Fruit fly (Drosophila melanogaster) whole organism, embryonic: ENCODE results near the gene Zdhhc8.

ENCODE experiments used
- CG1024 ChIP-seq: fragments of 200-800 bp; sonication (Bioruptor generic); IDR thresholded peaks from 2 replicates; pipeline ENCODE4 v1.3.6; 2022; ENCODE audit warnings: missing biosample characterization, missing genetic modification characterization
- CG10321 ChIP-seq: fragments of 200-800 bp; sonication (Bioruptor generic); IDR thresholded peaks from 2 replicates; pipeline ENCODE4 v1.3.6; 2022; ENCODE audit warnings: missing biosample characterization, missing genetic modification characterization
- CG10654 ChIP-seq: fragments of 200-800 bp; sonication (Bioruptor generic); optimal IDR thresholded peaks from 2 replicates; lab custom pipeline; 2016; ENCODE audit warnings: missing biosample characterization, missing genetic modification characterization
- CG11093 ChIP-seq: fragments of 200-800 bp; sonication (Bioruptor generic); IDR thresholded peaks from 3 replicates; pipeline ENCODE4 v1.3.6; 2022; ENCODE audit warnings: missing biosample characterization, missing genetic modification characterization
- CG12236 ChIP-seq: fragments of 200-800 bp; sonication (Bioruptor generic); optimal IDR thresholded peaks from 2 replicates; lab custom pipeline; 2016; ENCODE audit warnings: missing biosample characterization, missing genetic modification characterization
- CG13296 ChIP-seq: fragments of 200-800 bp; sonication (Bioruptor generic); optimal IDR thresholded peaks from 3 replicates; lab custom pipeline; 2018; ENCODE audit warnings: missing biosample characterization, mild to moderate bottlenecking, missing genetic modification characterization
- CG13775 ChIP-seq: fragments of 200-800 bp; sonication (Bioruptor generic); optimal IDR thresholded peaks from 3 replicates; lab custom pipeline; 2017; ENCODE audit warnings: missing biosample characterization, mild to moderate bottlenecking, missing genetic modification characterization
- CG1602 ChIP-seq: fragments of 200-800 bp; sonication (Bioruptor generic); optimal IDR thresholded peaks from 3 replicates; lab custom pipeline; 2016; ENCODE audit warnings: missing biosample characterization, missing genetic modification characterization
- CG17186 ChIP-seq: fragments of 200-800 bp; sonication (Bioruptor generic); optimal IDR thresholded peaks from 3 replicates; lab custom pipeline; 2017; ENCODE audit warnings: missing biosample characterization, missing genetic modification reagents, missing genetic modification characterization
- CG17568 ChIP-seq: fragments of 200-800 bp; sonication (Bioruptor generic); optimal IDR thresholded peaks from 2 replicates; lab custom pipeline; 2018; ENCODE audit warnings: missing biosample characterization, mild to moderate bottlenecking, missing genetic modification characterization, moderate library complexity
- CG17829 ChIP-seq: fragments of 200-800 bp; optimal IDR thresholded peaks from 2 replicates; lab custom pipeline; 2019; ENCODE audit warnings: missing biosample characterization, mild to moderate bottlenecking, missing genetic modification characterization, moderate library complexity
- CG2116 ChIP-seq: fragments of 200-800 bp; sonication (Bioruptor generic); optimal IDR thresholded peaks from 3 replicates; lab custom pipeline; 2018; ENCODE audit warnings: missing biosample characterization, mild to moderate bottlenecking, missing genetic modification characterization
- CG30431 ChIP-seq: fragments of 200-800 bp; sonication (Bioruptor generic); optimal IDR thresholded peaks from 2 replicates; lab custom pipeline; 2017; ENCODE audit warnings: missing biosample characterization, missing genetic modification characterization
- CG3163 ChIP-seq: fragments of 200-800 bp; sonication (Bioruptor generic); optimal IDR thresholded peaks from 3 replicates; lab custom pipeline; 2016; ENCODE audit warnings: missing biosample characterization, missing genetic modification characterization
- CG32772 ChIP-seq: fragments of 200-800 bp; sonication (Bioruptor generic); IDR thresholded peaks from 2 replicates; pipeline ENCODE4 v1.3.6; 2022; ENCODE audit warnings: missing biosample characterization, missing genetic modification characterization
- CG42726 ChIP-seq: fragments of 200-800 bp; sonication (Bioruptor generic); IDR thresholded peaks from 2 replicates; pipeline ENCODE4 v1.3.6; 2022; ENCODE audit warnings: missing biosample characterization, missing genetic modification characterization; ENCODE audit not compliant: partially characterized antibody
- CG6175 ChIP-seq: fragments of 200-800 bp; sonication (Bioruptor generic); IDR thresholded peaks from 3 replicates; pipeline ENCODE4 v1.3.6; 2022; ENCODE audit warnings: missing biosample characterization, missing genetic modification characterization
- CG6765 ChIP-seq: fragments of 200-800 bp; sonication (Bioruptor generic); optimal IDR thresholded peaks from 3 replicates; lab custom pipeline; 2017; ENCODE audit warnings: missing biosample characterization, mild to moderate bottlenecking, missing genetic modification characterization
- CG7839 ChIP-seq: fragments of 200-800 bp; sonication (Bioruptor generic); optimal IDR thresholded peaks from 3 replicates; lab custom pipeline; 2018; ENCODE audit warnings: missing biosample characterization, mild to moderate bottlenecking, missing genetic modification characterization, moderate library complexity
- CG8359 ChIP-seq: fragments of 200-800 bp; sonication (Bioruptor generic); optimal IDR thresholded peaks from 2 replicates; lab custom pipeline; 2017; ENCODE audit warnings: missing biosample characterization, mild to moderate bottlenecking, missing genetic modification characterization, borderline replicate concordance
- CG8924 ChIP-seq: fragments of 200-800 bp; optimal IDR thresholded peaks from 3 replicates; lab custom pipeline; 2019; ENCODE audit warnings: missing biosample characterization, mild to moderate bottlenecking, missing genetic modification characterization, moderate library complexity
- CG8944 ChIP-seq: fragments of 200-800 bp; sonication (Bioruptor generic); optimal IDR thresholded peaks from 3 replicates; lab custom pipeline; 2016; ENCODE audit warnings: missing biosample characterization, missing genetic modification characterization
- Chrac-16 ChIP-seq: fragments of 200-800 bp; sonication (Bioruptor generic); optimal IDR thresholded peaks from 3 replicates; lab custom pipeline; 2016; ENCODE audit warnings: missing biosample characterization, missing genetic modification characterization
- CoRest ChIP-seq: fragments of 200-800 bp; sonication (Bioruptor generic); optimal IDR thresholded peaks from 3 replicates; lab custom pipeline; 2018; ENCODE audit warnings: missing biosample characterization, mild to moderate bottlenecking, missing genetic modification characterization, moderate library complexity
- D19B ChIP-seq: fragments of 200-800 bp; sonication (Bioruptor generic); optimal IDR thresholded peaks from 2 replicates; lab custom pipeline; 2017; ENCODE audit warnings: missing biosample characterization, mild to moderate bottlenecking, missing genetic modification characterization
- Doc3 ChIP-seq: fragments of 200-800 bp; sonication (Bioruptor generic); IDR thresholded peaks from 3 replicates; pipeline ENCODE4 v1.3.6; 2022; ENCODE audit warnings: missing biosample characterization, missing genetic modification characterization; ENCODE audit not compliant: partially characterized antibody
- Elba2 ChIP-seq: fragments of 200-800 bp; sonication (Bioruptor generic); optimal IDR thresholded peaks from 3 replicates; lab custom pipeline; 2016; ENCODE audit warnings: missing biosample characterization, missing genetic modification characterization
- H2.0 ChIP-seq: fragments of 200-800 bp; sonication (Bioruptor generic); IDR thresholded peaks from 2 replicates; pipeline ENCODE4 v1.3.6; 2022; ENCODE audit warnings: missing biosample characterization, missing genetic modification characterization
- Hey ChIP-seq: fragments of 200-800 bp; sonication (Bioruptor generic); optimal IDR thresholded peaks from 3 replicates; lab custom pipeline; 2018; ENCODE audit warnings: missing biosample characterization, mild to moderate bottlenecking, missing genetic modification characterization
- Meics ChIP-seq: fragments of 200-800 bp; sonication (Bioruptor generic); optimal IDR thresholded peaks from 2 replicates; lab custom pipeline; 2017; ENCODE audit warnings: missing biosample characterization, mild to moderate bottlenecking, missing genetic modification characterization
- Opbp ChIP-seq: fragments of 200-800 bp; sonication (Bioruptor generic); IDR thresholded peaks from 3 replicates; pipeline ENCODE4 v1.3.6; 2022; ENCODE audit warnings: missing biosample characterization, missing genetic modification characterization; ENCODE audit not compliant: partially characterized antibody
- Scr ChIP-seq: fragments of 200-800 bp; sonication (Bioruptor generic); IDR thresholded peaks from 2 replicates; pipeline ENCODE4 v1.3.6; 2022; ENCODE audit warnings: missing biosample characterization, missing genetic modification characterization; ENCODE audit not compliant: partially characterized antibody
- en ChIP-seq: fragments of 200-800 bp; sonication (Bioruptor generic); optimal IDR thresholded peaks from 2 replicates; lab custom pipeline; 2016; ENCODE audit warnings: missing biosample characterization, missing genetic modification characterization
- eyg ChIP-seq: fragments of 200-800 bp; sonication (Bioruptor generic); optimal IDR thresholded peaks from 3 replicates; lab custom pipeline; 2016; ENCODE audit warnings: missing biosample characterization, missing genetic modification characterization
- gfzf ChIP-seq: fragments of 200-800 bp; sonication (Bioruptor generic); optimal IDR thresholded peaks from 2 replicates; lab custom pipeline; 2016; ENCODE audit warnings: missing biosample characterization, mild to moderate bottlenecking, missing genetic modification characterization, moderate library complexity
- hbn ChIP-seq: fragments of 200-800 bp; sonication (Bioruptor generic); IDR thresholded peaks from 2 replicates; pipeline ENCODE4 v1.3.6; 2022; ENCODE audit warnings: missing biosample characterization, missing genetic modification characterization; ENCODE audit not compliant: partially characterized antibody
- ind ChIP-seq: fragments of 200-800 bp; sonication (Bioruptor generic); optimal IDR thresholded peaks from 3 replicates; lab custom pipeline; 2016; ENCODE audit warnings: missing biosample characterization, missing genetic modification characterization
- inv ChIP-seq: fragments of 200-800 bp; sonication (Bioruptor generic); IDR thresholded peaks from 2 replicates; pipeline ENCODE4 v1.3.6; 2022; ENCODE audit warnings: missing biosample characterization, missing genetic modification characterization; ENCODE audit not compliant: partially characterized antibody
- jumu ChIP-seq: fragments of 200-800 bp; sonication (Bioruptor generic); optimal IDR thresholded peaks from 3 replicates; lab custom pipeline; 2016; ENCODE audit warnings: missing biosample characterization, missing genetic modification characterization
- lmd ChIP-seq: fragments of 200-800 bp; sonication (Bioruptor generic); IDR thresholded peaks from 2 replicates; pipeline ENCODE4 v1.3.6; 2022; ENCODE audit warnings: missing biosample characterization, missing genetic modification characterization
- nmo ChIP-seq: fragments of 200-800 bp; sonication (Bioruptor generic); optimal IDR thresholded peaks from 2 replicates; lab custom pipeline; 2018; ENCODE audit warnings: missing biosample characterization, mild to moderate bottlenecking, missing genetic modification characterization, moderate library complexity
- phol ChIP-seq: fragments of 200-800 bp; sonication (Bioruptor generic); optimal IDR thresholded peaks from 3 replicates; lab custom pipeline; 2018; ENCODE audit warnings: missing biosample characterization, mild to moderate bottlenecking, missing genetic modification characterization, moderate library complexity
- pnt ChIP-seq: fragments of 200-800 bp; sonication (Bioruptor generic); optimal IDR thresholded peaks from 3 replicates; lab custom pipeline; 2016; ENCODE audit warnings: missing biosample characterization, missing genetic modification characterization
- row ChIP-seq: fragments of 200-800 bp; sonication (Bioruptor generic); IDR thresholded peaks from 3 replicates; pipeline ENCODE4 v1.3.6; 2022; ENCODE audit warnings: missing biosample characterization, missing genetic modification characterization
- scrt ChIP-seq: fragments of 200-800 bp; sonication (Bioruptor generic); optimal IDR thresholded peaks from 2 replicates; lab custom pipeline; 2018; ENCODE audit warnings: missing biosample characterization, mild to moderate bottlenecking, missing genetic modification characterization, moderate library complexity
- zfh1 ChIP-seq: fragments of 200-800 bp; sonication (Bioruptor generic); IDR thresholded peaks from 3 replicates; pipeline ENCODE4 v1.3.6; 2022; ENCODE audit warnings: missing biosample characterization, missing genetic modification characterization

Gene Zdhhc8

dm6 chrX:9297661-9298433 is 58.2 kb downstream of the Zdhhc8 start (continued):
- TF ChIP-seq CG1024 (GFP tag; lab: Robert Waterston, UW) (no peak), CG11093 (GFP tag; lab: Robert Waterston, UW) (no peak), Meics (GFP tag; lab: Kevin White, UChicago) (peak; percentile 32), jumu (GFP tag; lab: Kevin White, UChicago) (no peak), eyg (GFP tag; lab: Kevin White, UChicago) (no peak), CoRest (tag; lab: Kevin White, UChicago) (peak; percentile 20), CG17829 (tag; lab: Kevin White, UChicago) (no peak), D19B (GFP tag; lab: Kevin White, UChicago) (peak; percentile 53), CG32772 (GFP tag; lab: Robert Waterston, UW) (no peak)

dm6 chrX:9296518-9296917 is 59.5 kb downstream of the Zdhhc8 start:
- no peak for TF ChIP-seq Scr (GFP tag; lab: Robert Waterston, UW)
- TF ChIP-seq CG12236 (GFP tag; lab: Kevin White, UChicago) = no peak
- no peak for TF ChIP-seq gfzf (GFP tag; lab: Kevin White, UChicago)
- no peak for TF ChIP-seq CG10321 (GFP tag; lab: Robert Waterston, UW)
- TF ChIP-seq Elba2 (GFP tag; lab: Kevin White, UChicago) = no peak
- TF ChIP-seq CG2116 = no peak
- no peak for TF ChIP-seq inv (GFP tag; lab: Robert Waterston, UW)
- TF ChIP-seq CG42726 (GFP tag; lab: Robert Waterston, UW) = no peak
- TF ChIP-seq CG6765 (GFP tag; lab: Kevin White, UChicago) = no peak
- TF ChIP-seq Hey (tag; lab: Kevin White, UChicago) = no peak
- TF ChIP-seq CG10654 = no peak
- TF ChIP-seq hbn (GFP tag; lab: Robert Waterston, UW) = no peak
- TF ChIP-seq CG8924 (tag; lab: Kevin White, UChicago) = no peak
- no peak for TF ChIP-seq ind (GFP tag; lab: Kevin White, UChicago)
- TF ChIP-seq CG3163 (GFP tag; lab: Kevin White, UChicago) = no peak
- TF ChIP-seq scrt (GFP tag; lab: Kevin White, UChicago) = no peak
- no peak for TF ChIP-seq Doc3 (GFP tag; lab: Robert Waterston, UW)

DNA sequence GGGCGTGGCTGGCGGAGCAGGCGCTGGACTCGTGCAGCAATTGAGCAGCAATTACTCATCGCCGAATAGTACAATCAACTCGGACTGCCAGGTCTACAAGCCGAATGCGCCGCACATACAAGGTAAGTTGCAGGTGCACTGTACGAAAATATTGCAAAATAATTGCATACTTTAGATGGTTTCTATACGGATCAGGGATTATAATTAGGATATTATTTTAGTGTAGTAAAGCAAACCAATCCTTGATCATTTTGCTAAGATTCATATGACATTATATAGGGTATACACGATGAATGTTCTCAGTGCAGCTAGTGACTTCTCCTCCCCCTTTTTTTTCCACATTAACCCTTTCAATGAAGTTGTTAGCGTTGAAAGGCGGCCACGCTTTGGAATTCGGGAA is 60.5 kb downstream of the Zdhhc8 start:
- TF ChIP-seq CG30431 (GFP tag; lab: Kevin White, UChicago) (peak; percentile 14), CG13296 (GFP tag; lab: Kevin White, UChicago) (no peak), CG17568 (no peak), CG17186 (no peak), Opbp (GFP tag; lab: Robert Waterston, UW) (no peak), CG8944 (GFP tag; lab: Kevin White, UChicago) (no peak), en (no peak), Scr (GFP tag; lab: Robert Waterston, UW) (no peak), H2.0 (GFP tag; lab: Robert Waterston, UW) (peak; percentile 10; the same call in 1 of the 2 replicates), CG8359 (no peak), pnt (GFP tag; lab: Kevin White, UChicago) (peak; percentile 11), nmo (GFP tag; lab: Kevin White, UChicago) (peak; percentile 40), zfh1 (GFP tag; lab: Robert Waterston, UW) (peak; percentile 71), Hey (tag; lab: Kevin White, UChicago) (no peak), row (GFP tag; lab: Robert Waterston, UW) (peak; percentile 52), phol (tag; lab: Kevin White, UChicago) (peak; percentile 33), lmd (GFP tag; lab: Robert Waterston, UW) (peak; percentile 22; the same call in 1 of the 2 replicates), CG7839 (tag; lab: Kevin White, UChicago) (peak; percentile 31), CG6175 (GFP tag; lab: Robert Waterston, UW) (no peak), Chrac-16 (GFP tag; lab: Kevin White, UChicago) (peak; percentile 6), CG13775 (GFP tag; lab: Kevin White, UChicago) (peak; percentile 1), CG1602 (GFP tag; lab: Kevin White, UChicago) (peak; percentile 14)
